Worm (Caenorhabditis elegans): ENCODE results near the gene lir-1.

The lir-1 gene

ce11 chrII:7662008-7662686 lies 9.7 kb upstream of the lir-1 start, which contains the start of gene alfa-1:
alfa-1 (minus strand) TSS chrII:7662522.
- TF ChIP-seq unc-62 (GFP tag; optimal IDR thresholded peaks at IDR 0.05), result peak; percentile 3
- TF ChIP-seq hlh-1 (tag; optimal IDR thresholded peaks at IDR 0.05), result peak; percentile 69
- peak; percentile 6 for TF ChIP-seq lsy-2 (tag; optimal IDR thresholded peaks at IDR 0.05)
- no peak for TF ChIP-seq snpc-4 (tag; optimal IDR thresholded peaks at IDR 0.05)

DNA sequence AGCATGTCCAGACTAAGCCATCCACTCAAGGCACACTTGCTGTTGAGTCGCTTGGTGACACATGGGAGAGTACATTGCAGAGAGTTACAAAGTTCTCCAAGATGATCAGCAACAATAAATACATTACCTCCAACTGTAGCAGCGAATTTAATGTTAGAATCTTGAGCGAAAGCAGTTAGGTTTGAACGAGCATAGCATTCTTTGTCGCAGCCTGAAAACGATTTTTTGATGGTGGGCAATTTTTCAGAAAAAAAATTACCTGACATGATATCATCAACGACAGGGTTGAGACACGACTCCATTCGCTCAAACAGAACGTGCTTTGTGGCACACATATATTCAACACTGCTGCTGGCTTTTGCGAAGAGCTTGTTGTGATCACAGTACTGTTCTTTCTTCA lies 8.8 kb upstream of the lir-1 start:
- no peak for TF ChIP-seq sptf-1 (tag; optimal IDR thresholded peaks at IDR 0.05)
- TF ChIP-seq cnd-1 (tag; optimal IDR thresholded peaks at IDR 0.05), result no peak
- TF ChIP-seq ceh-39 (tag; optimal IDR thresholded peaks at IDR 0.05), result no peak
- TF ChIP-seq snpc-4 (tag; optimal IDR thresholded peaks at IDR 0.05), result no peak
- TF ChIP-seq hlh-1 (tag; optimal IDR thresholded peaks at IDR 0.05), result no peak
- no peak for TF ChIP-seq ztf-11 (tag; optimal IDR thresholded peaks at IDR 0.05)
- TF ChIP-seq blmp-1 (tag; optimal IDR thresholded peaks at IDR 0.05), result no peak
- no peak for TF ChIP-seq ceh-43 (GFP tag; optimal IDR thresholded peaks at IDR 0.05)
- no peak for TF ChIP-seq elt-1 (tag; optimal IDR thresholded peaks at IDR 0.05; ENCODE audit: borderline replicate concordance, insufficient read depth)
- no peak for TF ChIP-seq bed-3 (GFP tag; optimal IDR thresholded peaks at IDR 0.05)
- no peak for TF ChIP-seq elt-3 (tag; optimal IDR thresholded peaks at IDR 0.05)
- TF ChIP-seq lin-32 (GFP tag; optimal IDR thresholded peaks at IDR 0.05), result no peak
- no peak for TF ChIP-seq unc-62 (GFP tag; optimal IDR thresholded peaks at IDR 0.05)
- no peak for TF ChIP-seq sem-2 (GFP tag; optimal IDR thresholded peaks at IDR 0.05)
- no peak for TF ChIP-seq lin-13 (tag; optimal IDR thresholded peaks at IDR 0.05)
- no peak for TF ChIP-seq tbx-8 (GFP tag; optimal IDR thresholded peaks at IDR 0.05)
- no peak for TF ChIP-seq nhr-2 (tag; optimal IDR thresholded peaks at IDR 0.05)
- no peak for TF ChIP-seq nhr-76 (tag; optimal IDR thresholded peaks at IDR 0.05)
- TF ChIP-seq drap-1 (GFP tag; optimal IDR thresholded peaks at IDR 0.05), result no peak
- no peak for TF ChIP-seq lsy-2 (tag; optimal IDR thresholded peaks at IDR 0.05)

DNA sequence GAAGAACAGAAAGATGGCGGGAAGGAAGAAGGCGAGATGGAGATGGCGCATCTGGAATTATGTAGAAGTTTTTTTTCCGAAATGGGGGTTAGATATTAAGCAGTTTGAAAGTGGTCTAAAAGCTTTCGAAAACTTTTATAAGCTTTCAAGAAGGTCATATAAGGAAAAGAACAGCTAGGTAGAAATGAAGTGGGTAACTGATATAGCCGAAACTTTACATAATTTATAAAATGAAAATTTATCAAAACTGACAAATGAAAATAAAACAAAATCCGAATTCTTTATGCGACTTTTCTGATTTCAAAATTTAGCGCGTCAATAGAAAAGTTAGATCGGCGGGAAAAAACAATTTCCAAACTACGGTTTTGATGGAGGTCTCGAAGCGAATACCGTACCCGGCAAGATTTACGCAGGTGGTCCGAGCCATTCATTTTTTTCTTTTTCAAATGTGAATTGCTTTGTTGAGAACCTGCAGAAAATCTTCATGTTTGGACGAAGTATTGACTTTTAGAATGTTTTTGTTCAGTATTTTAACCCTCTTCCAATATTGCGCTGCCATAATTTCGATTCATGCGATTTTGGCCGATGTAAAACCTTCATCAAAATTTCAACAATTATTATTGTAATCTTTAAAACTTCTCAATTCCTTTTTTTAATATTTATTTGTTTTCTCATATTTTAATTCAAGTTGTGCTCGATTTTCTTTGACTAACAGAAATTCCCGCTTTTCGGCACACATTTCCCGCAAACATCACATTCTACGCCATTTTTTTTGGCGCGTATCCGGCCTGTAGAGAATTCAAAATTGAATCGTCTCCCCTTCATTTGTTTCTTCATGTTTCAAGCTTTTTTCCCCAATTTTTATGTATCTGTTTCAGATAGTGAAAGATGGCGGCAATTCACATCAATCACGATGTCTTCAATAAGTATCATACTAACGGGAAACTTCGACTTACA lies 7.8 kb upstream of the lir-1 start, which contains the start of the genes F18A1.7 and rpa-1:
Gene F18A1.7, minus strand, starts transcription at position 51 of the 957 bp plus-strand sequence.
Gene rpa-1, plus strand, starts transcription at position 879 of the 957 bp plus-strand sequence.
- peak; percentile 43 for TF ChIP-seq mep-1 (tag; optimal IDR thresholded peaks at IDR 0.05)
- TF ChIP-seq ztf-11 (tag; optimal IDR thresholded peaks at IDR 0.05), result no peak
- no peak for TF ChIP-seq tbx-8 (GFP tag; optimal IDR thresholded peaks at IDR 0.05)
- TF ChIP-seq unc-39 (tag; optimal IDR thresholded peaks at IDR 0.05), result no peak
- TF ChIP-seq ham-2 (GFP tag; optimal IDR thresholded peaks at IDR 0.05), result no peak
- TF ChIP-seq nhr-2 (tag; optimal IDR thresholded peaks at IDR 0.05), result no peak
- no peak for TF ChIP-seq drap-1 (GFP tag; optimal IDR thresholded peaks at IDR 0.05)
- no peak for TF ChIP-seq ces-1 (GFP tag; optimal IDR thresholded peaks at IDR 0.05)
- TF ChIP-seq nhr-237 (tag; optimal IDR thresholded peaks at IDR 0.05), result peak; percentile 6
- no peak for TF ChIP-seq mls-2 (tag; optimal IDR thresholded peaks at IDR 0.05)

DNA sequence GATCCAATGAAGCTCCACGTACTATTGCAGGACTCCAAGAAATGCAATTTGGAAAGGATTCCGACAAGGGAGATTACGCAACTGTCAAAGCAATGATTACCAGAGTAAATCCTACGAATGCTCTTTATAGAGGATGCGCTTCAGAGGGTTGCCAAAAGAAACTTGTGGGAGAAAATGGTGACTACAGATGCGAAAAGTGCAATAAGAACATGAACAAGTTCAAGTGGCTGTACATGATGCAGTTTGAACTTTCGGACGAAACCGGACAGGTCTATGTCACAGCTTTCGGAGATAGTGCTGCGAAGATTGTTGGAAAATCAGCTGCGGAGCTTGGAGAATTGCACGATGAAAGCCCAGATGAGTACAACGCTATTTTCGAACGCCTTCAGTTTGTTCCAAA lies 5.5 kb upstream of the lir-1 start:
- no peak for TF ChIP-seq snpc-4 (tag; optimal IDR thresholded peaks at IDR 0.05)
- TF ChIP-seq elt-3 (tag; optimal IDR thresholded peaks at IDR 0.05), result no peak
- no peak for TF ChIP-seq nhr-2 (tag; optimal IDR thresholded peaks at IDR 0.05)
- TF ChIP-seq lsy-2 (tag; optimal IDR thresholded peaks at IDR 0.05), result no peak
- TF ChIP-seq ceh-83 (GFP tag; optimal IDR thresholded peaks at IDR 0.05), result no peak
- no peak for TF ChIP-seq ham-2 (GFP tag; optimal IDR thresholded peaks at IDR 0.05)
- no peak for TF ChIP-seq tbx-8 (GFP tag; optimal IDR thresholded peaks at IDR 0.05)
- no peak for TF ChIP-seq sptf-1 (tag; optimal IDR thresholded peaks at IDR 0.05)
- no peak for TF ChIP-seq drap-1 (GFP tag; optimal IDR thresholded peaks at IDR 0.05)
- TF ChIP-seq unc-39 (tag; optimal IDR thresholded peaks at IDR 0.05), result no peak
- TF ChIP-seq lin-13 (tag; optimal IDR thresholded peaks at IDR 0.05), result no peak
- no peak for TF ChIP-seq hlh-1 (tag; optimal IDR thresholded peaks at IDR 0.05)
- TF ChIP-seq ceh-43 (GFP tag; optimal IDR thresholded peaks at IDR 0.05), result no peak
- no peak for TF ChIP-seq nhr-237 (tag; optimal IDR thresholded peaks at IDR 0.05)
- TF ChIP-seq zip-8 (tag; optimal IDR thresholded peaks at IDR 0.05), result no peak
- no peak for TF ChIP-seq mep-1 (tag; optimal IDR thresholded peaks at IDR 0.05)
- TF ChIP-seq mab-5 (tag; optimal IDR thresholded peaks at IDR 0.05), result no peak
- TF ChIP-seq nhr-76 (tag; optimal IDR thresholded peaks at IDR 0.05), result no peak
- TF ChIP-seq sem-2 (GFP tag; optimal IDR thresholded peaks at IDR 0.05), result no peak

All from whole organism, mixed stage, embryonic.